Worm (Caenorhabditis elegans) whole organism, L4 larva: ENCODE measurements around the gene fbxb-47.

ENCODE experiments used
- Y5F2A.4 ChIP-seq: fragments of 200-800 bp; sonication (Bioruptor generic); optimal IDR thresholded peaks from 2 replicates; lab custom pipeline; 2018; ENCODE audit warnings: mild to moderate bottlenecking, missing genetic modification characterization, missing compliant biosample characterization
- ceh-82 ChIP-seq: sonication (generic microtip); optimal IDR thresholded peaks from 2 replicates; lab custom pipeline; 2017; ENCODE audit warnings: missing biosample characterization, missing genetic modification characterization
- ces-1 ChIP-seq: fragments of 150-350 bp; sonication (generic microtip); optimal IDR thresholded peaks from 4 replicates; lab custom pipeline; 2014; ENCODE audit warnings: missing biosample characterization, missing genetic modification reagents, missing genetic modification characterization
- fkh-10 ChIP-seq: fragments of 150-350 bp; optimal IDR thresholded peaks from 2 replicates; lab custom pipeline; 2014; ENCODE audit warnings: missing biosample characterization, missing genetic modification reagents, missing genetic modification characterization
- lin-38 ChIP-seq: fragments of 200-800 bp; sonication (Bioruptor generic); IDR thresholded peaks from 2 replicates; pipeline ENCODE4 v1.3.6; 2022; ENCODE audit warnings: missing genetic modification reagents, missing genetic modification characterization, missing compliant biosample characterization
- madf-5 ChIP-seq, 2 experiments: fragments of 200-800 bp; sonication (Bioruptor generic); IDR thresholded peaks; 2 replicates each; pipeline ENCODE4 v1.3.6; 2022; ENCODE audit warnings: missing compliant biosample characterization in 2 of 2, missing genetic modification characterization in 2 of 2
- mep-1 ChIP-seq: fragments of 150-350 bp; sonication (generic microtip); optimal IDR thresholded peaks from 3 replicates; lab custom pipeline; 2014; ENCODE audit warnings: missing biosample characterization, missing genetic modification characterization
- nhr-11 ChIP-seq: fragments of 150-350 bp; optimal IDR thresholded peaks from 2 replicates; lab custom pipeline; 2014; ENCODE audit warnings: missing biosample characterization, missing genetic modification characterization
- nhr-237 ChIP-seq: sonication (generic microtip); optimal IDR thresholded peaks from 2 replicates; lab custom pipeline; 2017; ENCODE audit warnings: missing biosample characterization, missing genetic modification characterization
- unc-130 ChIP-seq: sonication (generic microtip); optimal IDR thresholded peaks from 2 replicates; lab custom pipeline; 2016; ENCODE audit warnings: missing genetic modification reagents, missing genetic modification characterization, missing compliant biosample characterization
- zfp-3 ChIP-seq: fragments of 200-800 bp; sonication (Bioruptor generic); conservative IDR thresholded peaks from 2 replicates; pipeline ENCODE4 v1.3.6; 2022; ENCODE audit warnings: missing genetic modification reagents, missing genetic modification characterization, missing compliant biosample characterization

- TF ChIP-seq Y5F2A.4 (no peak), lin-38 (GFP tag; lab: Robert Waterston, UW) (no peak), unc-130 (GFP tag; lab: Kevin White, UChicago) (no peak), nhr-237 (no peak), fkh-10 (no peak), ceh-82 (tag; lab: Kevin White, UChicago) (no peak), mep-1 (tag; lab: Kevin White, UChicago) (no peak), zfp-3 (GFP tag; lab: Robert Waterston, UW) (no peak), nhr-11 (no peak), ces-1 (GFP tag; lab: Kevin White, UChicago) (no peak), madf-5 (GFP tag; IDR thresholded peaks at IDR 0.05; lab: Robert Waterston, UW) (no peak)
Measured at ce11 chrII:1657202-1657601, 46.1 kb downstream of the fbxb-47 start, which contains the start of gene ZC204.12.
